Worm (Caenorhabditis elegans) whole organism, L1 larva: ENCODE measurements around the gene cutl-2.

ENCODE experiments used
- F16B12.6 ChIP-seq: fragments of 150-350 bp; optimal IDR thresholded peaks from 2 replicates; lab custom pipeline; 2014; ENCODE audit warnings: missing biosample characterization, missing genetic modification characterization
- aly-2 ChIP-seq: fragments of 150-350 bp; optimal IDR thresholded peaks from 2 replicates; lab custom pipeline; 2014; ENCODE audit warnings: missing biosample characterization, missing genetic modification characterization
- fkh-8 ChIP-seq: sonication (generic microtip); optimal IDR thresholded peaks from 2 replicates; lab custom pipeline; 2016; ENCODE audit warnings: mild to moderate bottlenecking, missing genetic modification characterization, missing compliant biosample characterization
- pag-3 ChIP-seq: sonication (generic microtip); optimal IDR thresholded peaks from 2 replicates; lab custom pipeline; 2017; ENCODE audit warnings: missing genetic modification characterization, mild to moderate bottlenecking, missing compliant biosample characterization, antibody characterized with exemption, borderline replicate concordance; ENCODE audit not compliant: insufficient read depth

ce11 chrII:9738820-9739219 is 14.3 kb upstream of the cutl-2 start:
- TF ChIP-seq pag-3 (tag; lab: Kevin White, UChicago): no peak
- no peak for TF ChIP-seq fkh-8 (tag; lab: Kevin White, UChicago)
- TF ChIP-seq aly-2 (tag; lab: Kevin White, UChicago): no peak
- no peak for TF ChIP-seq F16B12.6 (tag; lab: Kevin White, UChicago)
